Worm (Caenorhabditis elegans) whole organism, midembryonic: Measurements from ENCODE around the gene C53B7.2.
"Not testable (repeated sequence)": the region's sequence is repeated elsewhere in the genome, so short reads cannot be mapped to it uniquely, and the experiment has no call there.

ENCODE experiments used
- T22C8.4 ChIP-seq: fragments of 200-800 bp; sonication (Bioruptor generic); IDR thresholded peaks from 2 replicates; pipeline ENCODE4 v1.3.6; 2022; ENCODE audit warnings: missing genetic modification characterization, missing compliant biosample characterization
- cog-1 ChIP-seq: sonication (generic microtip); optimal IDR thresholded peaks from 2 replicates; lab custom pipeline; 2016; ENCODE audit warnings: missing genetic modification characterization, missing compliant biosample characterization
- flt-1 ChIP-seq: fragments of 200-800 bp; sonication (Bioruptor generic); IDR thresholded peaks from 2 replicates; pipeline ENCODE4 v1.3.6; 2022; ENCODE audit warnings: missing genetic modification characterization, missing compliant biosample characterization
- klf-2 ChIP-seq: fragments of 200-800 bp; sonication (Bioruptor generic); conservative IDR thresholded peaks from 2 replicates; pipeline ENCODE4 v1.3.6; 2022; ENCODE audit warnings: missing genetic modification reagents, missing genetic modification characterization, missing compliant biosample characterization
- med-1 ChIP-seq: sonication (generic microtip); optimal IDR thresholded peaks from 2 replicates; lab custom pipeline; 2017; ENCODE audit warnings: missing genetic modification characterization, mild to moderate bottlenecking, missing compliant biosample characterization, antibody characterized with exemption, missing genetic modification reagents; ENCODE audit not compliant: insufficient read depth
- ref-1 ChIP-seq: fragments of 200-800 bp; sonication (Bioruptor generic); conservative IDR thresholded peaks from 2 replicates; pipeline ENCODE4 v1.3.6; 2022; ENCODE audit warnings: missing genetic modification reagents, missing genetic modification characterization, missing compliant biosample characterization
- tab-1 ChIP-seq: fragments of 200-800 bp; sonication (Bioruptor generic); IDR thresholded peaks from 2 replicates; pipeline ENCODE4 v1.3.6; 2022; ENCODE audit warnings: missing genetic modification characterization, missing compliant biosample characterization
- ztf-23 ChIP-seq: fragments of 200-800 bp; sonication (Bioruptor generic); IDR thresholded peaks from 2 replicates; pipeline ENCODE4 v1.3.6; 2022; ENCODE audit warnings: missing genetic modification reagents, missing genetic modification characterization, missing compliant biosample characterization
- ztf-29 ChIP-seq: fragments of 200-800 bp; sonication (Bioruptor generic); IDR thresholded peaks from 2 replicates; pipeline ENCODE4 v1.3.6; 2022; ENCODE audit warnings: missing genetic modification reagents, missing genetic modification characterization, missing compliant biosample characterization

Gene C53B7.2

ce11 chrX:6866900-6867299 is 20.9 kb downstream of the C53B7.2 start:
- no peak for TF ChIP-seq T22C8.4 (GFP tag; lab: Robert Waterston, UW)
- TF ChIP-seq med-1 = no peak
- TF ChIP-seq tab-1 (GFP tag; lab: Robert Waterston, UW) = no peak
- TF ChIP-seq ref-1 (GFP tag; lab: Robert Waterston, UW) = no peak
- no peak for TF ChIP-seq klf-2 (GFP tag; lab: Robert Waterston, UW)
- no peak for TF ChIP-seq cog-1 (tag; lab: Kevin White, UChicago)

- 0 out of 2 replicates have a peak, but pooled peaks have one; percentile 38 for TF ChIP-seq klf-2 (GFP tag; lab: Robert Waterston, UW)
- no peak for TF ChIP-seq med-1
- TF ChIP-seq ztf-23 (GFP tag; lab: Robert Waterston, UW) = 0 out of 2 replicates have a peak, but pooled peaks have one; percentile 63
- TF ChIP-seq ztf-29 = peak; percentile 20; the same call in 1 of the 2 replicates
- TF ChIP-seq tab-1 (GFP tag; lab: Robert Waterston, UW) = peak; percentile 69; the same call in 1 of the 2 replicates
- TF ChIP-seq cog-1 (tag; lab: Kevin White, UChicago) = peak; percentile 37
Observed at ce11 chrX:6867707-6868106, 21.7 kb downstream of the C53B7.2 start.

- not testable (repeated sequence) for TF ChIP-seq tab-1, ref-1, klf-2 (GFP tag; lab: Robert Waterston, UW)
Observed at ce11 chrX:6868669-6869068, 22.6 kb downstream of the C53B7.2 start, which contains the start of gene C53B7.6. Gene C53B7.6, minus strand, starts transcription at chrX:6868769.

ce11 chrX:6874723-6875122 is 28.7 kb downstream of the C53B7.2 start, which contains the start of gene F41C6.4:
Gene F41C6.4, minus strand, starts transcription at chrX:6874823.
- TF ChIP-seq med-1 (no peak), flt-1 (GFP tag; lab: Robert Waterston, UW) (no peak), ztf-29 (no peak), klf-2 (GFP tag; lab: Robert Waterston, UW) (no peak), tab-1 (GFP tag; lab: Robert Waterston, UW) (no peak), cog-1 (tag; lab: Kevin White, UChicago) (no peak), ref-1 (GFP tag; lab: Robert Waterston, UW) (no peak), T22C8.4 (GFP tag; lab: Robert Waterston, UW) (no peak), ztf-23 (GFP tag; lab: Robert Waterston, UW) (no peak)

ce11 chrX:6875273-6875672 is 29.2 kb downstream of the C53B7.2 start:
- TF ChIP-seq flt-1 (GFP tag; lab: Robert Waterston, UW) = no peak
- TF ChIP-seq T22C8.4 (GFP tag; lab: Robert Waterston, UW) = no peak
- no peak for TF ChIP-seq cog-1 (tag; lab: Kevin White, UChicago)
- no peak for TF ChIP-seq ztf-23 (GFP tag; lab: Robert Waterston, UW)
- no peak for TF ChIP-seq klf-2 (GFP tag; lab: Robert Waterston, UW)
- TF ChIP-seq tab-1 (GFP tag; lab: Robert Waterston, UW) = no peak
- no peak for TF ChIP-seq ref-1 (GFP tag; lab: Robert Waterston, UW)
- TF ChIP-seq ztf-29 = no peak
- TF ChIP-seq med-1 = no peak

ce11 chrX:6877436-6877835 is 31.4 kb downstream of the C53B7.2 start, which contains the start of gene col-173:
Gene col-173, minus strand, starts transcription at chrX:6877536.
- TF ChIP-seq cog-1 (tag; lab: Kevin White, UChicago) (no peak), tab-1 (GFP tag; lab: Robert Waterston, UW) (no peak), ref-1 (GFP tag; lab: Robert Waterston, UW) (no peak), med-1 (no peak), flt-1 (GFP tag; lab: Robert Waterston, UW) (no peak)

ce11 chrX:6881795-6882194 is 35.8 kb downstream of the C53B7.2 start, which contains the start of gene F41C6.6:
Gene F41C6.6, minus strand, starts transcription at chrX:6881895.
- TF ChIP-seq T22C8.4, flt-1, tab-1 (GFP tag; lab: Robert Waterston, UW): not testable (repeated sequence)

- TF ChIP-seq flt-1 (GFP tag; lab: Robert Waterston, UW) (no peak), ref-1 (GFP tag; lab: Robert Waterston, UW) (no peak), T22C8.4 (GFP tag; lab: Robert Waterston, UW) (no peak)
Observed at ce11 chrX:6884439-6884838, 38.4 kb downstream of the C53B7.2 start.

ce11 chrX:6885227-6885853 is 39.3 kb downstream of the C53B7.2 start, which contains the start of gene F41C6.7:
Gene F41C6.7, minus strand, starts transcription at chrX:6885277.
- no peak for TF ChIP-seq cog-1 (tag; lab: Kevin White, UChicago)
- no peak for TF ChIP-seq med-1
- TF ChIP-seq klf-2 (GFP tag; lab: Robert Waterston, UW) = no peak
- TF ChIP-seq ztf-23 (GFP tag; lab: Robert Waterston, UW) = no peak
- TF ChIP-seq ztf-29 = no peak
- no peak for TF ChIP-seq T22C8.4 (GFP tag; lab: Robert Waterston, UW)
- no peak for TF ChIP-seq flt-1 (GFP tag; lab: Robert Waterston, UW)
- TF ChIP-seq ref-1 (GFP tag; lab: Robert Waterston, UW) = no peak
- TF ChIP-seq tab-1 (GFP tag; lab: Robert Waterston, UW) = no peak

ce11 chrX:6888208-6888607 is 42.2 kb downstream of the C53B7.2 start:
- TF ChIP-seq med-1 (no peak), cog-1 (tag; lab: Kevin White, UChicago) (no peak), tab-1 (GFP tag; lab: Robert Waterston, UW) (no peak), ztf-29 (no peak), ref-1 (GFP tag; lab: Robert Waterston, UW) (no peak), ztf-23 (GFP tag; lab: Robert Waterston, UW) (no peak), T22C8.4 (GFP tag; lab: Robert Waterston, UW) (no peak), klf-2 (GFP tag; lab: Robert Waterston, UW) (no peak), flt-1 (GFP tag; lab: Robert Waterston, UW) (no peak)
